Worm (Caenorhabditis elegans) whole organism, mixed stage, embryonic: Measurements from ENCODE around the gene nhr-72.
A peak's percentile ranks its signal among the peaks of the same experiment; 100 is the strongest.

Experiments used
- blmp-1 ChIP-seq: fragments of 150-350 bp; optimal IDR thresholded peaks from 2 replicates; lab custom pipeline; 2014; ENCODE audit warnings: missing biosample characterization, missing genetic modification characterization
- ceh-43 ChIP-seq: fragments of 200-800 bp; sonication (Bioruptor generic); optimal IDR thresholded peaks from 2 replicates; lab custom pipeline; 2018; ENCODE audit warnings: mild to moderate bottlenecking, missing genetic modification characterization, moderate library complexity, missing compliant biosample characterization
- ces-1 ChIP-seq: fragments of 150-350 bp; optimal IDR thresholded peaks from 2 replicates; lab custom pipeline; 2014; ENCODE audit warnings: missing biosample characterization, missing genetic modification reagents, missing genetic modification characterization
- cnd-1 ChIP-seq: fragments of 200-800 bp; sonication (Bioruptor generic); optimal IDR thresholded peaks from 2 replicates; lab custom pipeline; 2018; ENCODE audit warnings: mild to moderate bottlenecking, missing genetic modification characterization, missing compliant biosample characterization
- drap-1 ChIP-seq: fragments of 200-800 bp; sonication (Bioruptor generic); optimal IDR thresholded peaks from 3 replicates; lab custom pipeline; 2018; ENCODE audit warnings: mild to moderate bottlenecking, missing genetic modification characterization, missing compliant biosample characterization
- elt-3 ChIP-seq: fragments of 150-350 bp; optimal IDR thresholded peaks from 2 replicates; lab custom pipeline; 2014; ENCODE audit warnings: missing biosample characterization, missing genetic modification characterization
- flh-1 ChIP-seq: fragments of 200-800 bp; sonication (Bioruptor generic); optimal IDR thresholded peaks from 2 replicates; lab custom pipeline; 2018; ENCODE audit warnings: mild to moderate bottlenecking, missing genetic modification characterization, moderate library complexity, missing compliant biosample characterization
- ham-2 ChIP-seq: fragments of 200-800 bp; sonication (Bioruptor generic); optimal IDR thresholded peaks from 2 replicates; lab custom pipeline; 2018; ENCODE audit warnings: mild to moderate bottlenecking, missing genetic modification characterization, missing compliant biosample characterization
- hlh-1 ChIP-seq: fragments of 150-350 bp; optimal IDR thresholded peaks from 2 replicates; lab custom pipeline; 2014; ENCODE audit warnings: missing biosample characterization, missing genetic modification reagents, missing genetic modification characterization
- lin-13 ChIP-seq: fragments of 150-350 bp; optimal IDR thresholded peaks from 2 replicates; lab custom pipeline; 2014; ENCODE audit warnings: missing biosample characterization, missing genetic modification characterization
- lin-32 ChIP-seq: fragments of 200-800 bp; sonication (Bioruptor generic); optimal IDR thresholded peaks from 2 replicates; lab custom pipeline; 2018; ENCODE audit warnings: mild to moderate bottlenecking, missing genetic modification characterization, missing compliant biosample characterization
- lsy-2 ChIP-seq: fragments of 150-350 bp; optimal IDR thresholded peaks from 2 replicates; lab custom pipeline; 2014; ENCODE audit warnings: missing biosample characterization, missing genetic modification characterization
- mab-5 ChIP-seq: fragments of 150-350 bp; optimal IDR thresholded peaks from 2 replicates; lab custom pipeline; 2014; ENCODE audit warnings: missing biosample characterization, missing genetic modification characterization
- mep-1 ChIP-seq: fragments of 150-350 bp; optimal IDR thresholded peaks from 2 replicates; lab custom pipeline; 2017; ENCODE audit warnings: missing biosample characterization, missing genetic modification reagents, missing genetic modification characterization, inconsistent platforms
- nhr-2 ChIP-seq: fragments of 150-350 bp; optimal IDR thresholded peaks from 2 replicates; lab custom pipeline; 2014; ENCODE audit warnings: missing biosample characterization, missing genetic modification characterization
- nhr-237 ChIP-seq: fragments of 150-350 bp; optimal IDR thresholded peaks from 2 replicates; lab custom pipeline; 2014; ENCODE audit warnings: missing biosample characterization, missing genetic modification characterization
- nhr-28 ChIP-seq: fragments of 150-350 bp; optimal IDR thresholded peaks from 2 replicates; lab custom pipeline; 2014; ENCODE audit warnings: missing biosample characterization, missing genetic modification characterization
- nhr-76 ChIP-seq: sonication (generic microtip); optimal IDR thresholded peaks from 2 replicates; lab custom pipeline; 2017; ENCODE audit warnings: missing biosample characterization, missing genetic modification characterization
- pha-4 ChIP-seq: fragments of 150-350 bp; optimal IDR thresholded peaks from 2 replicates; lab custom pipeline; 2018; ENCODE audit warnings: missing biosample characterization, missing genetic modification reagents, missing genetic modification characterization
- snpc-4 ChIP-seq: fragments of 150-350 bp; optimal IDR thresholded peaks from 2 replicates; lab custom pipeline; 2014; ENCODE audit warnings: missing biosample characterization, missing genetic modification characterization
- sptf-1 ChIP-seq: sonication (generic microtip); optimal IDR thresholded peaks from 2 replicates; lab custom pipeline; 2017; ENCODE audit warnings: mild to moderate bottlenecking, missing genetic modification characterization, moderate library complexity, missing compliant biosample characterization
- tbx-8 ChIP-seq: fragments of 200-800 bp; sonication (Bioruptor generic); optimal IDR thresholded peaks from 2 replicates; lab custom pipeline; 2018; ENCODE audit warnings: mild to moderate bottlenecking, missing genetic modification characterization, moderate library complexity, missing compliant biosample characterization
- zip-8 ChIP-seq: fragments of 150-350 bp; optimal IDR thresholded peaks from 2 replicates; lab custom pipeline; 2014; ENCODE audit warnings: missing biosample characterization, missing genetic modification characterization
- ztf-11 ChIP-seq: fragments of 150-350 bp; optimal IDR thresholded peaks from 2 replicates; lab custom pipeline; 2014; ENCODE audit warnings: missing biosample characterization, missing genetic modification characterization

The nhr-72 gene

DNA sequence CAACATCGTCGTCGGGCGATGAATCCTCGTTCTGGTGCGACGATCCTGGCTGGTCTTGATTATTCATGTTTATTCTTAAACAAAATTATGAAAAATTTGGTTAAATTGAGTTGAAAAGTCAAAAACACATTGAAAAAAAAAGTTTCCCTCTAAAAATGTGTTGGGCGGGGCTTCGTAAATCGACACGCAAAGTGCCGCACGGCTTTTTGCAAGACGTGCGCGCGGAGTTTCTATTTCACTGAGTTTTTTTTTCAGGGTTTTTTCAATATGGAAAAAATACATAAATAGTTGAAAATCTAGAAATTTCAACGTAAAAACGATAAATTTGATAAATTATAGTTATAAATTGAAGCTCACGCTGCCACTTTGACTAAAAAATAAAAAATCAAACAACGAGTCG, 42.5 kb downstream of the nhr-72 start, which contains the start of gene F54D10.5:
F54D10.5 (minus strand) TSS at position 74 of the 400 bp plus-strand sequence.
- peak; percentile 91 for TF ChIP-seq mep-1 (tag; lab: Kevin White, UChicago)
- peak; percentile 30 for TF ChIP-seq lin-13 (tag; lab: Kevin White, UChicago)
- peak; percentile 52 for TF ChIP-seq hlh-1 (tag; lab: Kevin White, UChicago)
- TF ChIP-seq lin-32 (GFP tag; lab: Kevin White, UChicago): no peak
- peak; percentile 18 for TF ChIP-seq nhr-2 (tag; lab: Kevin White, UChicago)
- no peak for TF ChIP-seq blmp-1
- TF ChIP-seq lsy-2 (tag; lab: Kevin White, UChicago): peak; percentile 58
- peak; percentile 60 for TF ChIP-seq nhr-237 (tag; lab: Kevin White, UChicago)
- TF ChIP-seq sptf-1 (tag; lab: Kevin White, UChicago): peak; percentile 43
- TF ChIP-seq zip-8: no peak
- no peak for TF ChIP-seq tbx-8
- peak; percentile 40 for TF ChIP-seq mab-5 (tag; lab: Kevin White, UChicago)
- TF ChIP-seq nhr-28 (tag; lab: Kevin White, UChicago): no peak
- no peak for TF ChIP-seq flh-1 (GFP tag; lab: Kevin White, UChicago)
- TF ChIP-seq snpc-4 (tag; lab: Kevin White, UChicago): no peak
- no peak for TF ChIP-seq ham-2 (GFP tag; lab: Kevin White, UChicago)

DNA sequence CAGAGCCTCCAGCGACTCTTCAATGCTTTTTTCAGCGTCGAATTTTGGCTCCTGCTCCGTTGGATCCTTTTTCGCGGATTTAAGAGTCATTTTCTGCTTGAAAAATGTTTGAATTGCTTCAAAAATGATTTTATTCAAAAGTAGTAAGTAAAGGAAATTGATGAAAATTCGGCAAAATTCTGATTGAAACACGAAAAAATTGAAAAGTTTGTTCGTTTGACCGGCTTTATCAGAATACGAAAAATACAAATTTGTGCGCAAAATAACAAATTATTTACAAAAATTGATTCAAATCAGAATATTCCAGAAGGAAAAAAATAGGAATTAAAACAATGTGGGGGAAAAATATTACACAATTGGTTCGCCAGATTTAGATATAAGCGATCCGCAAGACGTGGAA, 43.6 kb downstream of the nhr-72 start, which contains the start of gene F54D10.4:
F54D10.4 (minus strand) TSS at position 101 of the 400 bp plus-strand sequence.
- TF ChIP-seq pha-4 (tag; lab: Kevin White, UChicago) (no peak), ces-1 (GFP tag; lab: Kevin White, UChicago) (no peak), ceh-43 (GFP tag; lab: Kevin White, UChicago) (no peak), lsy-2 (tag; lab: Kevin White, UChicago) (no peak), cnd-1 (tag; lab: Kevin White, UChicago) (no peak), nhr-76 (tag; lab: Kevin White, UChicago) (no peak)
- TF ChIP-seq, all 35 proteins: peak for 0

DNA sequence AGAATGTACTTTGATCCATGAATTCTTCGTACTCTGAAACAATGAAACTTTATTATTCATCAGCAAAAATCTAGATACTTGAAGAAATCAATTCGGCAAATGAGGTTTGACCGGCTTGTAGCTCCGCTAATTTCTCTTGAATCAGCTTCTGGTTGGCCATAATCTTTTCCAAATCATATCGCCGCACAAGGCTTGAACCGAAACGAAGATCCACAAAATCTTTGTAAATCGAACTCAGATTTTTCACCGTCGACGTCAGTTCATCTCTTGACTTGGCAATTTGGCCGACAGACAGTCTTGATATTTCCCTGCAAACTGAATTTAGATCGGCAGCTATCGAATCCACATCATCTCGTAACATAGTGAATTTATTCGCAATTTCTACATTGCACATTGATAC, 45.0 kb downstream of the nhr-72 start:
- TF ChIP-seq ceh-43 (GFP tag; lab: Kevin White, UChicago) (no peak), ztf-11 (no peak), elt-3 (tag; lab: Kevin White, UChicago) (no peak), mab-5 (tag; lab: Kevin White, UChicago) (no peak), nhr-237 (tag; lab: Kevin White, UChicago) (no peak), pha-4 (tag; lab: Kevin White, UChicago) (no peak)

DNA sequence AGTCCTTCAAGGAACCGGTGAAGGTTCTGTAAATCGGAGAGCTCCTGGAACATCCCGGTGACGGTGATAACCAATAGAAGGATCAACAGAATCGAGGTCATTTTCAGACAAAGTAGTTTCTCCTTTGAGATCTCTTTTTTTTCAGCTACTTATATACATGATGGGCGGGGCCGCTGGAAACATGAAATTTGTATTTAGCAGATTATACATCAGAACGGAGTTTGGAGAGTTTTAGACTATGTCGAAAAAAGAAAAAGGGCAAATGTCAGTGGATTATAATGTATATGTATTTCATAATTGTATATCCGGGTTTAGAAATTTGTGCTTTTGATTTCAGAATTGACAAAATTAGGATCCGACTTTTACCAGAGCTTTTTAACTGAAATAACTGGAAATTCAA, 47.3 kb downstream of the nhr-72 start, which contains the start of gene ins-32:
ins-32 (minus strand) TSS at position 101 of the 400 bp plus-strand sequence.
- TF ChIP-seq lsy-2 (tag; lab: Kevin White, UChicago) (no peak), drap-1 (GFP tag; lab: Kevin White, UChicago) (no peak), flh-1 (GFP tag; lab: Kevin White, UChicago) (no peak)
- TF ChIP-seq, all 35 proteins: peak for 0
